Worm (Caenorhabditis elegans) whole organism, L2 larva: ENCODE results near the gene F32D8.3.

ENCODE experiments used
- C34F6.9 ChIP-seq: fragments of 150-350 bp; optimal IDR thresholded peaks from 2 replicates; lab custom pipeline; 2014; ENCODE audit warnings: missing biosample characterization, missing genetic modification characterization
- F13H6.1 ChIP-seq: sonication (generic microtip); optimal IDR thresholded peaks from 2 replicates; lab custom pipeline; 2016; ENCODE audit warnings: missing genetic modification characterization, missing compliant biosample characterization
- R02D3.7 ChIP-seq: fragments of 150-350 bp; optimal IDR thresholded peaks from 2 replicates; lab custom pipeline; 2014; ENCODE audit warnings: missing biosample characterization, missing genetic modification characterization
- Y55F3AM.14 ChIP-seq: fragments of 200-800 bp; sonication (Bioruptor generic); optimal IDR thresholded peaks from 2 replicates; lab custom pipeline; 2018; ENCODE audit warnings: mild to moderate bottlenecking, missing genetic modification characterization, missing compliant biosample characterization
- ZK546.5 ChIP-seq: sonication (generic microtip); optimal IDR thresholded peaks from 2 replicates; lab custom pipeline; 2017; ENCODE audit warnings: missing biosample characterization, missing genetic modification characterization
- alr-1 ChIP-seq: fragments of 150-350 bp; optimal IDR thresholded peaks from 2 replicates; lab custom pipeline; 2014; ENCODE audit warnings: missing biosample characterization, missing genetic modification characterization
- ama-1 ChIP-seq: fragments of 150-350 bp; optimal IDR thresholded peaks from 2 replicates; lab custom pipeline; 2018; ENCODE audit warnings: inconsistent platforms
- blmp-1 ChIP-seq: sonication (generic microtip); optimal IDR thresholded peaks from 2 replicates; lab custom pipeline; 2017; ENCODE audit warnings: missing genetic modification characterization, mild to moderate bottlenecking, missing compliant biosample characterization, antibody characterized with exemption, moderate library complexity; ENCODE audit not compliant: insufficient read depth
- ceh-16 ChIP-seq: fragments of 150-350 bp; optimal IDR thresholded peaks from 2 replicates; lab custom pipeline; 2014; ENCODE audit warnings: missing biosample characterization, missing genetic modification characterization
- ceh-82 ChIP-seq: fragments of 150-350 bp; optimal IDR thresholded peaks from 2 replicates; lab custom pipeline; 2014; ENCODE audit warnings: missing biosample characterization, missing genetic modification characterization
- crh-2 ChIP-seq: sonication (generic microtip); optimal IDR thresholded peaks from 2 replicates; lab custom pipeline; 2017; ENCODE audit warnings: missing biosample characterization, missing genetic modification characterization
- dmd-4 ChIP-seq: sonication (generic microtip); optimal IDR thresholded peaks from 2 replicates; lab custom pipeline; 2017; ENCODE audit warnings: missing biosample characterization, missing genetic modification characterization
- egl-27 ChIP-seq: sonication (generic microtip); optimal IDR thresholded peaks from 3 replicates; lab custom pipeline; 2017; ENCODE audit warnings: missing biosample characterization, missing genetic modification reagents, missing genetic modification characterization
- elt-1 ChIP-seq: fragments of 150-350 bp; optimal IDR thresholded peaks from 2 replicates; lab custom pipeline; 2014; ENCODE audit warnings: missing biosample characterization, missing genetic modification characterization
- fos-1 ChIP-seq: fragments of 150-350 bp; optimal IDR thresholded peaks from 2 replicates; lab custom pipeline; 2014; ENCODE audit warnings: missing biosample characterization, missing genetic modification characterization
- gmeb-1 ChIP-seq: fragments of 150-350 bp; optimal IDR thresholded peaks from 2 replicates; lab custom pipeline; 2014; ENCODE audit warnings: missing biosample characterization, missing genetic modification characterization
- lin-11 ChIP-seq: fragments of 150-350 bp; sonication (generic microtip); optimal IDR thresholded peaks from 2 replicates; lab custom pipeline; 2014; ENCODE audit warnings: missing biosample characterization, missing genetic modification characterization, inconsistent platforms, mixed read lengths
- lin-13 ChIP-seq: fragments of 150-350 bp; optimal IDR thresholded peaks from 2 replicates; lab custom pipeline; 2014; ENCODE audit warnings: missing biosample characterization, missing genetic modification reagents, missing genetic modification characterization
- lin-39 ChIP-seq: fragments of 150-350 bp; optimal IDR thresholded peaks from 2 replicates; lab custom pipeline; 2014; ENCODE audit warnings: missing biosample characterization, missing genetic modification reagents, missing genetic modification characterization
- lsy-2 ChIP-seq, 2 experiments: fragments of 150-350 bp in 1 of 2; sonication (generic microtip) in 1 of 2; optimal IDR thresholded peaks; 2 replicates each; lab custom pipeline; 2014 to 2017; ENCODE audit warnings: missing biosample characterization in 2 of 2, missing genetic modification characterization in 2 of 2
- mbf-1 ChIP-seq: sonication (generic microtip); optimal IDR thresholded peaks from 2 replicates; lab custom pipeline; 2017; ENCODE audit warnings: missing biosample characterization, missing genetic modification characterization
- nhr-11 ChIP-seq: fragments of 150-350 bp; optimal IDR thresholded peaks from 2 replicates; lab custom pipeline; 2014; ENCODE audit warnings: missing biosample characterization, missing genetic modification characterization
- nhr-12 ChIP-seq: fragments of 150-350 bp; optimal IDR thresholded peaks from 2 replicates; lab custom pipeline; 2014; ENCODE audit warnings: missing biosample characterization, missing genetic modification characterization
- nhr-129 ChIP-seq: fragments of 150-350 bp; optimal IDR thresholded peaks from 2 replicates; lab custom pipeline; 2014; ENCODE audit warnings: missing biosample characterization, missing genetic modification characterization
- nhr-21 ChIP-seq: fragments of 150-350 bp; optimal IDR thresholded peaks from 2 replicates; lab custom pipeline; 2014; ENCODE audit warnings: missing biosample characterization, missing genetic modification characterization
- nhr-23 ChIP-seq: fragments of 150-350 bp; optimal IDR thresholded peaks from 2 replicates; lab custom pipeline; 2014; ENCODE audit warnings: missing biosample characterization, missing genetic modification reagents, missing genetic modification characterization
- nhr-237 ChIP-seq: fragments of 150-350 bp; optimal IDR thresholded peaks from 2 replicates; lab custom pipeline; 2014; ENCODE audit warnings: missing biosample characterization, missing genetic modification characterization
- nhr-25 ChIP-seq: fragments of 150-350 bp; sonication (generic microtip); optimal IDR thresholded peaks from 3 replicates; lab custom pipeline; 2014; ENCODE audit warnings: missing biosample characterization, missing genetic modification characterization
- nhr-6 ChIP-seq: fragments of 150-350 bp; optimal IDR thresholded peaks from 2 replicates; lab custom pipeline; 2014; ENCODE audit warnings: missing biosample characterization, missing genetic modification characterization
- peb-1 ChIP-seq: fragments of 150-350 bp; optimal IDR thresholded peaks from 2 replicates; lab custom pipeline; 2014; ENCODE audit warnings: missing biosample characterization, missing genetic modification characterization
- sem-4 ChIP-seq: fragments of 150-350 bp; optimal IDR thresholded peaks from 2 replicates; lab custom pipeline; 2014; ENCODE audit warnings: missing biosample characterization, missing genetic modification reagents, missing genetic modification characterization
- skn-1 ChIP-seq: sonication (generic microtip); optimal IDR thresholded peaks from 2 replicates; lab custom pipeline; 2017; ENCODE audit warnings: missing biosample characterization, missing genetic modification characterization
- sma-3 ChIP-seq: sonication (generic microtip); optimal IDR thresholded peaks from 2 replicates; lab custom pipeline; 2016; ENCODE audit warnings: missing genetic modification reagents, missing genetic modification characterization, missing compliant biosample characterization
- sma-9 ChIP-seq, 2 experiments: fragments of 150-350 bp in 1 of 2; sonication (generic microtip) in 1 of 2; optimal IDR thresholded peaks; 2 replicates each; lab custom pipeline; 2014 to 2016; ENCODE audit warnings: missing genetic modification characterization in 2 of 2, mild to moderate bottlenecking in 1 of 2, missing biosample characterization in 1 of 2, missing compliant biosample characterization in 1 of 2, missing genetic modification reagents in 1 of 2, moderate library complexity in 1 of 2
- snpc-4 ChIP-seq: fragments of 150-350 bp; optimal IDR thresholded peaks from 2 replicates; lab custom pipeline; 2014; ENCODE audit warnings: missing biosample characterization, missing genetic modification characterization
- unc-39 ChIP-seq: fragments of 150-350 bp; optimal IDR thresholded peaks from 2 replicates; lab custom pipeline; 2014; ENCODE audit warnings: missing biosample characterization, missing genetic modification characterization
- unc-62 ChIP-seq: fragments of 150-350 bp; optimal IDR thresholded peaks from 2 replicates; lab custom pipeline; 2014; ENCODE audit warnings: missing biosample characterization, missing genetic modification reagents, missing genetic modification characterization
- zag-1 ChIP-seq: fragments of 150-350 bp; optimal IDR thresholded peaks from 2 replicates; lab custom pipeline; 2014; ENCODE audit warnings: missing biosample characterization, missing genetic modification characterization
- ztf-1 ChIP-seq: fragments of 200-800 bp; sonication (Bioruptor generic); conservative IDR thresholded peaks from 2 replicates; pipeline ENCODE4 v1.3.6; 2022; ENCODE audit warnings: missing genetic modification characterization, missing compliant biosample characterization
- ztf-11 ChIP-seq: sonication (generic microtip); optimal IDR thresholded peaks from 2 replicates; lab custom pipeline; 2017; ENCODE audit warnings: missing biosample characterization, missing genetic modification characterization

The F32D8.3 gene

ce11 chrV:10859048-10859637 is 27.5 kb upstream of the F32D8.3 start:
- TF ChIP-seq peb-1 (tag; lab: Kevin White, UChicago), result no peak
- peak; percentile 47 for TF ChIP-seq nhr-129 (tag; lab: Kevin White, UChicago)
- TF ChIP-seq F13H6.1 (tag; lab: Kevin White, UChicago), result peak; percentile 18
- TF ChIP-seq sma-9 (GFP tag; optimal IDR thresholded peaks at IDR 0.05; lab: Kevin White, UChicago), result no peak
- TF ChIP-seq sma-9 (tag; optimal IDR thresholded peaks at IDR 0.05; lab: Kevin White, UChicago), result no peak
- no peak for TF ChIP-seq blmp-1 (tag; lab: Kevin White, UChicago)
- TF ChIP-seq nhr-21, result no peak
- peak; percentile 56 for TF ChIP-seq nhr-25 (tag; lab: Kevin White, UChicago)

- TF ChIP-seq egl-27 (tag; lab: Kevin White, UChicago) (no peak), Y55F3AM.14 (GFP tag; lab: Kevin White, UChicago) (peak; percentile 66), lin-39 (no peak), blmp-1 (tag; lab: Kevin White, UChicago) (peak; percentile 44), C34F6.9 (tag; lab: Kevin White, UChicago) (peak; percentile 3), fos-1 (peak; percentile 94), gmeb-1 (tag; lab: Kevin White, UChicago) (peak; percentile 24), F13H6.1 (tag; lab: Kevin White, UChicago) (peak; percentile 11), sma-3 (GFP tag; lab: Kevin White, UChicago) (peak; percentile 17), sma-9 (GFP tag; optimal IDR thresholded peaks at IDR 0.05; lab: Kevin White, UChicago) (peak; percentile 77), sma-9 (tag; optimal IDR thresholded peaks at IDR 0.05; lab: Kevin White, UChicago) (no peak), alr-1 (tag; lab: Kevin White, UChicago) (no peak), nhr-25 (tag; lab: Kevin White, UChicago) (peak; percentile 18)
- TF ChIP-seq, all 48 proteins: peak for 9
Observed at ce11 chrV:10859775-10860174, 26.9 kb upstream of the F32D8.3 start.

- TF ChIP-seq lin-39, result no peak
- no peak for TF ChIP-seq ZK546.5 (tag; lab: Kevin White, UChicago)
- TF ChIP-seq nhr-23 (tag; lab: Kevin White, UChicago), result no peak
- TF ChIP-seq nhr-129 (tag; lab: Kevin White, UChicago), result no peak
- no peak for TF ChIP-seq snpc-4 (tag; lab: Kevin White, UChicago)
- TF ChIP-seq mbf-1, result no peak
- TF ChIP-seq ceh-16 (tag; lab: Kevin White, UChicago), result peak; percentile 52
- TF ChIP-seq unc-39, result no peak
- peak; percentile 17 for TF ChIP-seq nhr-25 (tag; lab: Kevin White, UChicago)
- TF ChIP-seq ztf-11, result no peak
- no peak for TF ChIP-seq dmd-4 (tag; lab: Kevin White, UChicago)
- TF ChIP-seq unc-62 (GFP tag; lab: Kevin White, UChicago), result no peak
- no peak for TF ChIP-seq nhr-11 (tag; lab: Kevin White, UChicago)
- TF ChIP-seq egl-27 (tag; lab: Kevin White, UChicago), result peak; percentile 41
- no peak for TF ChIP-seq nhr-21
- TF ChIP-seq sma-9 (GFP tag; optimal IDR thresholded peaks at IDR 0.05; lab: Kevin White, UChicago), result peak; percentile 72
- TF ChIP-seq sma-9 (tag; optimal IDR thresholded peaks at IDR 0.05; lab: Kevin White, UChicago), result no peak
- TF ChIP-seq R02D3.7, result no peak
- TF ChIP-seq alr-1 (tag; lab: Kevin White, UChicago), result no peak
- TF ChIP-seq F13H6.1 (tag; lab: Kevin White, UChicago), result no peak
- no peak for TF ChIP-seq sem-4 (tag; lab: Kevin White, UChicago)
- no peak for TF ChIP-seq lsy-2 (tag; optimal IDR thresholded peaks at IDR 0.05; lab: Kevin White, UChicago)
- TF ChIP-seq ceh-82 (tag; lab: Kevin White, UChicago), result no peak
- TF ChIP-seq nhr-6 (tag; lab: Kevin White, UChicago), result no peak
- no peak for TF ChIP-seq ama-1 (lab: Kevin White, UChicago)
- peak; percentile 18 for TF ChIP-seq blmp-1 (tag; lab: Kevin White, UChicago)
- no peak for TF ChIP-seq nhr-12 (tag; lab: Kevin White, UChicago)
- TF ChIP-seq Y55F3AM.14 (GFP tag; lab: Kevin White, UChicago), result no peak
Observed at ce11 chrV:10860526-10861037, 26.1 kb upstream of the F32D8.3 start.

- TF ChIP-seq sma-9 (GFP tag; optimal IDR thresholded peaks at IDR 0.05; lab: Kevin White, UChicago) (peak; percentile 37), sma-9 (tag; optimal IDR thresholded peaks at IDR 0.05; lab: Kevin White, UChicago) (no peak), mbf-1 (no peak), ZK546.5 (tag; lab: Kevin White, UChicago) (no peak), ceh-16 (tag; lab: Kevin White, UChicago) (no peak), crh-2 (tag; lab: Kevin White, UChicago) (no peak), skn-1 (tag; lab: Kevin White, UChicago) (no peak), lin-13 (GFP tag; lab: Kevin White, UChicago) (no peak), ceh-82 (tag; lab: Kevin White, UChicago) (no peak), zag-1 (tag; lab: Kevin White, UChicago) (no peak), snpc-4 (tag; lab: Kevin White, UChicago) (no peak), unc-62 (GFP tag; lab: Kevin White, UChicago) (no peak), sem-4 (tag; lab: Kevin White, UChicago) (no peak), ama-1 (lab: Kevin White, UChicago) (no peak), lin-11 (tag; lab: Kevin White, UChicago) (no peak), nhr-12 (tag; lab: Kevin White, UChicago) (no peak), ztf-1 (GFP tag; lab: Robert Waterston, UW) (no peak), elt-1 (tag; lab: Kevin White, UChicago) (no peak), nhr-237 (no peak), ztf-11 (no peak), dmd-4 (tag; lab: Kevin White, UChicago) (no peak), C34F6.9 (tag; lab: Kevin White, UChicago) (peak; percentile 71), Y55F3AM.14 (GFP tag; lab: Kevin White, UChicago) (peak; percentile 54), R02D3.7 (no peak)
Observed at ce11 chrV:10861611-10862262, 24.9 kb upstream of the F32D8.3 start.
